Fruit fly (Drosophila melanogaster): ENCODE data around the gene Gr36c.

dm6 chr2L:17203833-17204232 is 23.7 kb downstream of the Gr36c start:
- TF ChIP-seq Ets98B (GFP tag; IDR thresholded peaks at IDR 0.05): no peak
- TF ChIP-seq CG32121 (GFP tag; IDR thresholded peaks at IDR 0.05): no peak
- TF ChIP-seq EcR (GFP tag; optimal IDR thresholded peaks at IDR 0.05): no peak
- TF ChIP-seq gl (tag; optimal IDR thresholded peaks at IDR 0.05): no peak
- TF ChIP-seq Pif1A (GFP tag; optimal IDR thresholded peaks at IDR 0.05): no peak
- no peak for TF ChIP-seq fd96Ca (GFP tag; IDR thresholded peaks at IDR 0.05)
- TF ChIP-seq rn (GFP tag; IDR thresholded peaks at IDR 0.05): no peak
- no peak for TF ChIP-seq CG17806 (tag; optimal IDR thresholded peaks at IDR 0.05)
- TF ChIP-seq D1 (tag; optimal IDR thresholded peaks at IDR 0.05): no peak
- TF ChIP-seq CG9948 (tag; optimal IDR thresholded peaks at IDR 0.05): no peak
- no peak for TF ChIP-seq Pif1B (GFP tag; optimal IDR thresholded peaks at IDR 0.05)
- no peak for TF ChIP-seq CG8301 (tag; optimal IDR thresholded peaks at IDR 0.05)

All from whole organism, pupa.